Fruit fly (Drosophila melanogaster) whole organism, wandering third instar larva: ENCODE data around the gene BORCS5.

ENCODE experiments used
- CG32264 ChIP-seq: fragments of 200-800 bp; sonication (Bioruptor generic); optimal IDR thresholded peaks from 2 replicates; lab custom pipeline; 2016; ENCODE audit warnings: missing biosample characterization, missing genetic modification characterization
- Dfd ChIP-seq: fragments of >200 bp; optimal IDR thresholded peaks from 2 replicates; lab custom pipeline; 2017; ENCODE audit warnings: missing biosample characterization, missing genetic modification characterization
- Hnf4 ChIP-seq: fragments of 200-800 bp; sonication (Bioruptor generic); optimal IDR thresholded peaks from 2 replicates; lab custom pipeline; 2016; ENCODE audit warnings: missing biosample characterization, mild to moderate bottlenecking, missing genetic modification characterization
- Myc ChIP-seq: fragments of >200 bp; optimal IDR thresholded peaks from 2 replicates; lab custom pipeline; 2017
- N ChIP-seq: fragments of >200 bp; optimal IDR thresholded peaks from 2 replicates; lab custom pipeline; 2018; ENCODE audit warnings: missing biosample characterization, missing external identifiers, missing genetic modification characterization
- br ChIP-seq: fragments of 200-800 bp; sonication (Bioruptor generic); optimal IDR thresholded peaks from 2 replicates; lab custom pipeline; 2016; ENCODE audit warnings: missing biosample characterization, missing genetic modification characterization
- dmrt93B ChIP-seq: fragments of 200-800 bp; sonication (Bioruptor generic); optimal IDR thresholded peaks from 2 replicates; lab custom pipeline; 2018; ENCODE audit warnings: missing biosample characterization, mild to moderate bottlenecking, missing genetic modification characterization
- dsf ChIP-seq: sonication (Bioruptor generic); optimal IDR thresholded peaks from 2 replicates; lab custom pipeline; 2016; ENCODE audit warnings: missing biosample characterization, missing genetic modification characterization, borderline replicate concordance
- foxo ChIP-seq, 2 experiments: fragments of 200-800 bp; sonication (Bioruptor generic); optimal IDR thresholded peaks; 2 replicates in 1 of 2; 3 replicates in 1 of 2; lab custom pipeline; 2016 to 2017; ENCODE audit warnings: missing biosample characterization in 2 of 2, missing genetic modification characterization in 2 of 2
- psq ChIP-seq: fragments of 200-800 bp; sonication (Bioruptor generic); optimal IDR thresholded peaks from 3 replicates; lab custom pipeline; 2017; ENCODE audit warnings: missing biosample characterization, mild to moderate bottlenecking, missing genetic modification characterization, moderate library complexity
- rgr ChIP-seq: fragments of 200-800 bp; sonication (Bioruptor generic); optimal IDR thresholded peaks from 3 replicates; lab custom pipeline; 2016; ENCODE audit warnings: missing biosample characterization, mild to moderate bottlenecking, missing genetic modification characterization
- tai ChIP-seq: sonication (Bioruptor generic); optimal IDR thresholded peaks from 2 replicates; lab custom pipeline; 2016; ENCODE audit warnings: missing biosample characterization, missing genetic modification characterization
- woc ChIP-seq: sonication (Bioruptor generic); optimal IDR thresholded peaks from 2 replicates; lab custom pipeline; 2016; ENCODE audit warnings: missing biosample characterization, mild to moderate bottlenecking, missing genetic modification characterization

DNA sequence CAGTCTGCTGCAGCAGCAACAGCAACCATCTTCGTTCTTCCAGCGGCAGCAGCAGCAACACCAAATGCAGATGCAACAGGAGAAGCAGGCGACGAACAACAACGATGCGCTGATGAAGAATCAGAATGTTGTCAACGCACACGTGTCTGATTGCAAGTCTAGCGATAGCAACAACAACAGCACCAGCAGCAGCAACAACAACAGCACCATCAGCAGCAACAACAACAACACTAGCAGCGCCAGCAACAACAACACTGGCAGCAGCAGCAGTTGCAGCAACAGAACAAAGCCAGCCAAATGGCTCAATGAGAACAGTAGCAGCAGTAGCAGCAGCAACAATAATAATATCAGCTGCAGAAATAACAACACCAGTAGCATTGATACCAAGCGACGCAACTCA lies 22.6 kb upstream of the BORCS5 start:
- TF ChIP-seq Hnf4 (GFP tag; lab: Kevin White, UChicago) = no peak
- TF ChIP-seq rgr = no peak
- TF ChIP-seq psq (GFP tag; lab: Kevin White, UChicago) = no peak
- TF ChIP-seq dsf (GFP tag; lab: Kevin White, UChicago) = no peak
- no peak for TF ChIP-seq N (GFP tag; lab: Kevin White, UChicago)
- TF ChIP-seq tai = no peak
- no peak for TF ChIP-seq Myc
- TF ChIP-seq dmrt93B (GFP tag; lab: Kevin White, UChicago) = no peak
- TF ChIP-seq foxo (GFP tag; optimal IDR thresholded peaks at IDR 0.05; lab: Kevin White, UChicago) = no peak
- no peak for TF ChIP-seq woc (GFP tag; lab: Kevin White, UChicago)
- peak; percentile 77 for TF ChIP-seq Dfd (GFP tag; lab: Kevin White, UChicago)
- no peak for TF ChIP-seq br
- no peak for TF ChIP-seq CG32264 (GFP tag; lab: Kevin White, UChicago)
